Fruit fly (Drosophila melanogaster): ENCODE measurements around the gene Peritrophin-15b.
A peak's percentile ranks its signal among the peaks of the same experiment; 100 is the strongest.

Peritrophin-15b gene

dm6 chr2L:8370364-8371326 lies 24.1 kb downstream of the Peritrophin-15b start, which contains the start of gene CG17292 (continued):
- TF ChIP-seq bbx (GFP tag; IDR thresholded peaks at IDR 0.05; ENCODE audit: partially characterized antibody) (peak; percentile 95), GATAe (GFP tag; conservative IDR thresholded peaks at IDR 0.05) (peak; percentile 18; the same call in 1 of the 2 replicates), Pdp1 (GFP tag; optimal IDR thresholded peaks at IDR 0.05) (peak in 1 of 2 experiments; percentile 56), lola (GFP tag; optimal IDR thresholded peaks at IDR 0.05) (no peak), Dbx (GFP tag; IDR thresholded peaks at IDR 0.05) (peak; percentile 82; the same call in 2 of the 3 replicates), CG17829 (tag; optimal IDR thresholded peaks at IDR 0.05) (no peak), YL-1 (GFP tag; optimal IDR thresholded peaks at IDR 0.05) (peak; percentile 43), CG4328 (GFP tag; optimal IDR thresholded peaks at IDR 0.05) (peak; percentile 9), exex (tag; optimal IDR thresholded peaks at IDR 0.05) (peak; percentile 94), ssp (GFP tag; IDR thresholded peaks at IDR 0.05) (peak; percentile 14; the same call in 1 of the 2 replicates), danr (GFP tag; IDR thresholded peaks at IDR 0.05) (no peak), slbo (GFP tag; IDR thresholded peaks at IDR 0.05) (peak; percentile 69), ato (GFP tag; IDR thresholded peaks at IDR 0.05; ENCODE audit: partially characterized antibody) (peak; percentile 84), zf30C (GFP tag; optimal IDR thresholded peaks at IDR 0.05) (no peak), hb (GFP tag; IDR thresholded peaks at IDR 0.05; ENCODE audit: partially characterized antibody) (peak; percentile 84), lmd (GFP tag; IDR thresholded peaks at IDR 0.05) (peak; percentile 46), ci (GFP tag; IDR thresholded peaks at IDR 0.05) (peak; percentile 84), CG17912 (GFP tag; optimal IDR thresholded peaks at IDR 0.05) (peak; percentile 45), sr (GFP tag; IDR thresholded peaks at IDR 0.05) (peak; percentile 61; the same call in 2 of the 3 replicates), Dll (GFP tag; IDR thresholded peaks at IDR 0.05; ENCODE audit: partially characterized antibody) (peak; percentile 88), luna (GFP tag; optimal IDR thresholded peaks at IDR 0.05) (no peak), vnd (GFP tag; IDR thresholded peaks at IDR 0.05; ENCODE audit: partially characterized antibody) (peak; percentile 80), Hand (GFP tag; optimal IDR thresholded peaks at IDR 0.05) (peak; percentile 30), Mrtf (GFP tag; IDR thresholded peaks at IDR 0.05) (no peak; the same call in 2 of the 3 replicates), Nf-YA (GFP tag; IDR thresholded peaks at IDR 0.05) (peak; percentile 41; the same call in 1 of the 2 replicates), Gsc (GFP tag; IDR thresholded peaks at IDR 0.05) (no peak), yki (optimal IDR thresholded peaks at IDR 0.05) (no peak), Atf6 (GFP tag; IDR thresholded peaks at IDR 0.05) (peak; percentile 86), Nf-YB (GFP tag; optimal IDR thresholded peaks at IDR 0.05) (peak; percentile 94), Side (GFP tag; optimal IDR thresholded peaks at IDR 0.05) (peak; percentile 43), aop (GFP tag; IDR thresholded peaks at IDR 0.05) (no peak), CG6254 (GFP tag; optimal IDR thresholded peaks at IDR 0.05) (peak; percentile 10), H2.0 (GFP tag; IDR thresholded peaks at IDR 0.05) (peak; percentile 37; the same call in 1 of the 2 replicates), CG13287 (GFP tag; IDR thresholded peaks at IDR 0.05; ENCODE audit: partially characterized antibody) (peak; percentile 95), Fer3 (tag; optimal IDR thresholded peaks at IDR 0.05) (peak; percentile 30), fd96Cb (tag; optimal IDR thresholded peaks at IDR 0.05) (no peak), gcm (GFP tag; optimal IDR thresholded peaks at IDR 0.05) (peak; percentile 59), sisA (GFP tag; IDR thresholded peaks at IDR 0.05) (peak; percentile 37), CG13296 (GFP tag; optimal IDR thresholded peaks at IDR 0.05) (peak; percentile 54), stwl (tag; optimal IDR thresholded peaks at IDR 0.05) (peak; percentile 62), CG31365 (tag; optimal IDR thresholded peaks at IDR 0.05) (peak; percentile 24), tup (GFP tag; optimal IDR thresholded peaks at IDR 0.05) (no peak), CG8089 (GFP tag; optimal IDR thresholded peaks at IDR 0.05) (peak; percentile 33), C15 (GFP tag; IDR thresholded peaks at IDR 0.05) (no peak), CG17612 (GFP tag; IDR thresholded peaks at IDR 0.05) (no peak), ab (GFP tag; optimal IDR thresholded peaks at IDR 0.05) (no peak), CG15269 (tag; optimal IDR thresholded peaks at IDR 0.05) (peak; percentile 63)
